Worm (Caenorhabditis elegans): Measurements from ENCODE around the gene E04F6.10.

Gene E04F6.10

ce11 chrII:7200051-7200599 lies 16.8 kb downstream of the E04F6.10 start, which contains the start of gene pcrg-1 (continued):
- TF ChIP-seq unc-86 (tag; optimal IDR thresholded peaks at IDR 0.05) (peak; percentile 57), tbx-2 (tag; optimal IDR thresholded peaks at IDR 0.05) (peak; percentile 83), swsn-7 (tag; optimal IDR thresholded peaks at IDR 0.05) (peak; percentile 86), sup-37 (GFP tag; optimal IDR thresholded peaks at IDR 0.05) (peak; percentile 84), nhr-84 (tag; optimal IDR thresholded peaks at IDR 0.05) (no peak), unc-62 (GFP tag; optimal IDR thresholded peaks at IDR 0.05) (no peak), efl-3 (GFP tag; optimal IDR thresholded peaks at IDR 0.05) (peak; percentile 61), snu-23 (GFP tag; optimal IDR thresholded peaks at IDR 0.05) (peak; percentile 82), hlh-17 (GFP tag; optimal IDR thresholded peaks at IDR 0.05; ENCODE audit: borderline replicate concordance) (no peak), mef-2 (tag; optimal IDR thresholded peaks at IDR 0.05) (peak; percentile 23), lin-39 (tag; optimal IDR thresholded peaks at IDR 0.05) (peak; percentile 71), zip-4 (GFP tag; optimal IDR thresholded peaks at IDR 0.05) (peak; percentile 73), ceh-82 (tag; optimal IDR thresholded peaks at IDR 0.05) (peak; percentile 40 to 76 (median 73)), mep-1 (tag; optimal IDR thresholded peaks at IDR 0.05) (peak; percentile 74), grh-1 (GFP tag; IDR thresholded peaks at IDR 0.05) (peak; percentile 77), nhr-47 (tag; optimal IDR thresholded peaks at IDR 0.05) (peak; percentile 90), blmp-1 (tag; optimal IDR thresholded peaks at IDR 0.05) (peak; percentile 7), fos-1 (tag; optimal IDR thresholded peaks at IDR 0.05) (peak; percentile 57), ama-1 (optimal IDR thresholded peaks at IDR 0.05) (no peak), unc-130 (tag; optimal IDR thresholded peaks at IDR 0.05) (peak; percentile 24), sox-4 (tag; optimal IDR thresholded peaks at IDR 0.05) (peak; percentile 36), nhr-11 (tag; optimal IDR thresholded peaks at IDR 0.05) (no peak), C04F5.9 (tag; optimal IDR thresholded peaks at IDR 0.05) (peak; percentile 59), pax-3 (tag; optimal IDR thresholded peaks at IDR 0.05) (peak; percentile 51), snpc-4 (tag; optimal IDR thresholded peaks at IDR 0.05) (peak; percentile 99), elt-3 (tag; optimal IDR thresholded peaks at IDR 0.05) (peak in 2 of 6 experiments; percentile 36 to 83), ceh-8 (GFP tag; optimal IDR thresholded peaks at IDR 0.05) (peak; percentile 72), nhr-20 (tag; optimal IDR thresholded peaks at IDR 0.05) (peak; percentile 89), irx-1 (tag; optimal IDR thresholded peaks at IDR 0.05) (peak; percentile 80), unc-98 (GFP tag; IDR thresholded peaks at IDR 0.05) (0 out of 2 replicates have a peak, but pooled peaks have one; percentile 9), fkh-4 (tag; optimal IDR thresholded peaks at IDR 0.05; ENCODE audit: borderline replicate concordance) (no peak), rnt-1 (tag; optimal IDR thresholded peaks at IDR 0.05) (peak; percentile 89)

- no peak for TF ChIP-seq lin-13 (GFP tag; optimal IDR thresholded peaks at IDR 0.05)
- peak; percentile 34 for TF ChIP-seq blmp-1 (tag; optimal IDR thresholded peaks at IDR 0.05)
- TF ChIP-seq zag-1 (tag; optimal IDR thresholded peaks at IDR 0.05): no peak
- TF ChIP-seq pax-3 (tag; optimal IDR thresholded peaks at IDR 0.05): no peak
- peak; percentile 14 for TF ChIP-seq nhr-20 (tag; optimal IDR thresholded peaks at IDR 0.05)
- peak in 2 of 6 experiments; percentile 12 to 67 for TF ChIP-seq elt-3 (tag; optimal IDR thresholded peaks at IDR 0.05)
- TF ChIP-seq hlh-17 (GFP tag; optimal IDR thresholded peaks at IDR 0.05; ENCODE audit: borderline replicate concordance): no peak
- TF ChIP-seq efl-3 (GFP tag; optimal IDR thresholded peaks at IDR 0.05): no peak
These were observed 17.6 kb downstream of the E04F6.10 start, which contains the start of gene E04F6.6 for ce11 chrII:7199308-7199707. Gene E04F6.6, minus strand, starts transcription at chrII:7199565.

ce11 chrII:7197434-7197833 lies 19.5 kb downstream of the E04F6.10 start:
- no peak for TF ChIP-seq snu-23 (GFP tag; optimal IDR thresholded peaks at IDR 0.05)
- TF ChIP-seq mab-9 (GFP tag; IDR thresholded peaks at IDR 0.05): no peak
- TF ChIP-seq blmp-1 (tag; optimal IDR thresholded peaks at IDR 0.05): no peak
- TF ChIP-seq alr-1 (tag; optimal IDR thresholded peaks at IDR 0.05; ENCODE audit: borderline replicate concordance): no peak
- 0 out of 2 replicates have a peak, but pooled peaks have one; percentile 6 for TF ChIP-seq nhr-19 (GFP tag; conservative IDR thresholded peaks at IDR 0.05)
- no peak for TF ChIP-seq zag-1 (tag; optimal IDR thresholded peaks at IDR 0.05)

All from whole organism, L1 larva.